Worm (Caenorhabditis elegans) whole organism, late embryonic: ENCODE results near the gene T05C3.6.

Experiments
- C08G9.2 ChIP-seq: sonication (generic microtip); optimal IDR thresholded peaks from 2 replicates; lab custom pipeline; 2016; ENCODE audit warnings: mild to moderate bottlenecking, missing genetic modification characterization, moderate library complexity, missing compliant biosample characterization
- F13H6.1 ChIP-seq: sonication (generic microtip); optimal IDR thresholded peaks from 2 replicates; lab custom pipeline; 2016; ENCODE audit warnings: missing genetic modification characterization, missing compliant biosample characterization
- ceh-45 ChIP-seq: fragments of 200-800 bp; sonication (Bioruptor generic); IDR thresholded peaks from 2 replicates; pipeline ENCODE4 v1.3.6; 2022; ENCODE audit warnings: missing genetic modification reagents, missing genetic modification characterization, missing compliant biosample characterization
- hlh-6 ChIP-seq: sonication (generic microtip); optimal IDR thresholded peaks from 2 replicates; lab custom pipeline; 2016; ENCODE audit warnings: missing genotype, missing genetic modification characterization, missing compliant biosample characterization
- lin-11 ChIP-seq: fragments of 200-800 bp; sonication (Bioruptor generic); optimal IDR thresholded peaks from 2 replicates; lab custom pipeline; 2018; ENCODE audit warnings: mild to moderate bottlenecking, missing genetic modification characterization, missing compliant biosample characterization
- sox-2 ChIP-seq: fragments of 200-800 bp; sonication (Bioruptor generic); IDR thresholded peaks from 2 replicates; pipeline ENCODE4 v1.3.6; 2022; ENCODE audit warnings: missing genetic modification reagents, missing genetic modification characterization, missing compliant biosample characterization
- ztf-16 ChIP-seq: sonication (generic microtip); optimal IDR thresholded peaks from 2 replicates; lab custom pipeline; 2017; ENCODE audit warnings: missing genetic modification characterization, missing compliant biosample characterization

DNA sequence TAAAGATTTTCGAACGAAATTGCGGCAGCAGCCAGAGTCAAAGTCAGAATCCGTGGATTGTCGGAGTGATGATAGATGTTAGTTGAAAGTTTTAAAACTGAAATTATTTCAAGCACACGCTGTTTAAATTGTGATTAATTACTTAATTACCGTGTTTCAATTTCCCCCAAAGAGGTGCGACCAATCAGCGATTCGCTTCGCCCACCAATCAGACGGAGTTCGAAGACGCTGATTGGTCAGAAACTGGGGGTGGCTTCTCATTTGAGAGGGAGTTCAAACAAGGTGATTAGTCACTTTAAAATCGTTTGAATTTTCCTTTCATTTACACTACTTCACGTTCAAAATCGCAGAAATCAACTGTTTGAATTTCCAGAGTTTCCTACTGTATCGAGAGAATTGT is 9.2 kb downstream of the T05C3.6 start:
- TF ChIP-seq ztf-16 (tag; lab: Kevin White, UChicago), result no peak
- no peak for TF ChIP-seq lin-11
- no peak for TF ChIP-seq sox-2
- no peak for TF ChIP-seq F13H6.1 (tag; lab: Kevin White, UChicago)
- TF ChIP-seq C08G9.2, result no peak
- no peak for TF ChIP-seq ceh-45 (GFP tag; lab: Robert Waterston, UW)
- no peak for TF ChIP-seq hlh-6 (tag; lab: Kevin White, UChicago)
